Fruit fly (Drosophila melanogaster) whole organism, prepupa: ENCODE measurements around the gene Tsr1.

ENCODE experiments used
- CG10669 ChIP-seq: fragments of 200-800 bp; sonication (Bioruptor generic); optimal IDR thresholded peaks from 3 replicates; lab custom pipeline; 2018; ENCODE audit warnings: missing biosample characterization, mild to moderate bottlenecking, missing genetic modification characterization, moderate library complexity
- CG4318 ChIP-seq: fragments of 200-800 bp; sonication (Bioruptor generic); optimal IDR thresholded peaks from 3 replicates; lab custom pipeline; 2017; ENCODE audit warnings: missing biosample characterization, mild to moderate bottlenecking, missing genetic modification characterization
- Ets21C ChIP-seq: fragments of 200-800 bp; sonication (Bioruptor generic); optimal IDR thresholded peaks from 3 replicates; lab custom pipeline; 2016; ENCODE audit warnings: missing biosample characterization, missing genetic modification characterization
- OdsH ChIP-seq: fragments of 200-800 bp; sonication (Bioruptor generic); optimal IDR thresholded peaks from 3 replicates; lab custom pipeline; 2016; ENCODE audit warnings: missing biosample characterization, missing genetic modification characterization
- Sox102F ChIP-seq: fragments of 200-800 bp; sonication (Bioruptor generic); optimal IDR thresholded peaks from 2 replicates; lab custom pipeline; 2016; ENCODE audit warnings: missing biosample characterization, mild to moderate bottlenecking, missing genetic modification characterization
- achi ChIP-seq: fragments of 200-800 bp; sonication (Bioruptor generic); optimal IDR thresholded peaks from 3 replicates; lab custom pipeline; 2016; ENCODE audit warnings: missing biosample characterization, missing genetic modification characterization

- TF ChIP-seq CG10669 (GFP tag; lab: Kevin White, UChicago) (no peak), OdsH (no peak), Ets21C (GFP tag; lab: Kevin White, UChicago) (no peak), CG4318 (GFP tag; lab: Kevin White, UChicago) (no peak), achi (GFP tag; lab: Kevin White, UChicago) (no peak), Sox102F (no peak)
These were observed 40.8 kb upstream of the Tsr1 start, which contains the start of gene Cpr78Cb for dm6 chr3L:21294202-21294601.
